Fruit fly (Drosophila melanogaster): Measurements from ENCODE around the gene CG7632.

dm6 chr3L:21270480-21270879, 34.0 kb upstream of the CG7632 start, which contains the start of gene CG9389:
- TF ChIP-seq bab1 (GFP tag; optimal IDR thresholded peaks at IDR 0.05) (no peak), CG14711 (tag; optimal IDR thresholded peaks at IDR 0.05) (no peak), ovo (GFP tag; optimal IDR thresholded peaks at IDR 0.05) (no peak), CG12768 (GFP tag; optimal IDR thresholded peaks at IDR 0.05) (no peak), tj (GFP tag; optimal IDR thresholded peaks at IDR 0.05) (no peak), CG7101 (tag; optimal IDR thresholded peaks at IDR 0.05) (no peak), kay (GFP tag; ENCODE audit: borderline replicate concordance) (no peak), Hr96 (GFP tag; optimal IDR thresholded peaks at IDR 0.05) (no peak), Crg-1 (GFP tag; optimal IDR thresholded peaks at IDR 0.05) (no peak), cic (GFP tag; optimal IDR thresholded peaks at IDR 0.05) (no peak), CG1620 (GFP tag; optimal IDR thresholded peaks at IDR 0.05) (no peak), Clk (GFP tag; optimal IDR thresholded peaks at IDR 0.05) (no peak)
